ENCODE assay signal across 1 fruit fly cellular context in the genomic region with DNA sequence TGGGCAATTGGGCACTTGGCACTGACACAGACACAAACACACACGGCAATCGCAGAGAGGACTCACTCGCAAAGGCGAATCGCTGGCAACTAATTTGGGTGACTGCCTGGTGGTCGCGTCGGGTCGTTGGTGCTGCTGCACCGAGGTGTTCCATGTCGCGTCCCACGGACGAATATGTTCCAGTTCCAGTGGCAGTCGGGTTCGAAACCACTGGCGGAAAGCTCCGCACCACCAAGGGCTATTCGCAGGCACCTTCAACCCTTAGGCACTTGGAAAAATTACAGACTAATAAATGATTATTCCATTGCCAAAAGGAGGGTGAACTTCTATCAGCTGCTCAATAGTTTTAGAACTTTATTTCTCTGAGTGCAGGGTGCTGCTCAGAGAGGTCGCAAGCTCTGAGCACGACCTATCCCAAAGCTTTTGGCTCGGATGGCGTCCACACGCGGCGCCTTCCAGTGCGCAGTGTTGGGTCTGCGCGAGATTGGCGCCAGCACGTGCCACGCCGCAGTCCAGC.
A peak's percentile ranks its signal among the peaks of the same experiment; 100 is the strongest.
TF ChIP-seq lines count a peak whose summit lies in the region.

A gene (minus strand): TSS at position 51 of the 517 bp plus-strand sequence.

TF ChIP-seq in whole organism, embryonic, 481 proteins besides CTCF, POLR2A, EP300 and RAD21 (continued from another document and continues in another):
- TF ChIP-seq inv (GFP tag; IDR thresholded peaks at IDR 0.05; lab: Robert Waterston, UW; ENCODE audit: partially characterized antibody) (no peak), HLH3B (GFP tag; IDR thresholded peaks at IDR 0.05; lab: Robert Waterston, UW) (peak; percentile 56), ash1 (GFP tag; optimal IDR thresholded peaks at IDR 0.05; lab: Kevin White, UChicago) (no peak), Dip2 (GFP tag; IDR thresholded peaks at IDR 0.05; lab: Robert Waterston, UW) (no peak), row (GFP tag; IDR thresholded peaks at IDR 0.05; lab: Robert Waterston, UW) (peak; percentile 85), CG30020 (tag; optimal IDR thresholded peaks at IDR 0.05; lab: Kevin White, UChicago) (no peak), CG12219 (GFP tag; optimal IDR thresholded peaks at IDR 0.05; lab: Kevin White, UChicago) (peak; percentile 12), jumu (GFP tag; optimal IDR thresholded peaks at IDR 0.05; lab: Kevin White, UChicago) (peak; percentile 29), onecut (GFP tag; IDR thresholded peaks at IDR 0.05; lab: Robert Waterston, UW) (peak; percentile 47), pum (GFP tag; optimal IDR thresholded peaks at IDR 0.05; lab: Kevin White, UChicago) (no peak), D (optimal IDR thresholded peaks at IDR 0.05; lab: Kevin White, UChicago) (no peak), D (GFP tag; optimal IDR thresholded peaks at IDR 0.05; lab: Kevin White, UChicago) (no peak), Neu2 (GFP tag; optimal IDR thresholded peaks at IDR 0.05; lab: Kevin White, UChicago; ENCODE audit: borderline replicate concordance) (no peak), CG13775 (GFP tag; optimal IDR thresholded peaks at IDR 0.05; lab: Kevin White, UChicago) (no peak), Sry-δ (GFP tag; optimal IDR thresholded peaks at IDR 0.05; lab: Kevin White, UChicago) (no peak), GATAe (GFP tag; conservative IDR thresholded peaks at IDR 0.05; lab: Robert Waterston, UW) (no peak), C15 (GFP tag; IDR thresholded peaks at IDR 0.05; lab: Robert Waterston, UW) (no peak), CG10274 (GFP tag; optimal IDR thresholded peaks at IDR 0.05; lab: Kevin White, UChicago) (no peak), B-H2 (GFP tag; optimal IDR thresholded peaks at IDR 0.05; lab: Kevin White, UChicago) (peak; percentile 68), CG13424 (tag; optimal IDR thresholded peaks at IDR 0.05; lab: Kevin White, UChicago) (peak; percentile 45), Fer1 (GFP tag; optimal IDR thresholded peaks at IDR 0.05; lab: Kevin White, UChicago) (peak; percentile 83), Dad (GFP tag; optimal IDR thresholded peaks at IDR 0.05; lab: Kevin White, UChicago) (peak; percentile 21), Stat92E (GFP tag; optimal IDR thresholded peaks at IDR 0.05; lab: Kevin White, UChicago) (no peak), pan (optimal IDR thresholded peaks at IDR 0.05; lab: Kevin White, UChicago) (no peak), pan (GFP tag; optimal IDR thresholded peaks at IDR 0.05 in 1 of 2, IDR thresholded peaks at IDR 0.05 in 1 of 2) (peak in 1 of 2 experiments; percentile 51), Lim3 (GFP tag; IDR thresholded peaks at IDR 0.05; lab: Robert Waterston, UW) (no peak), Ets97D (GFP tag; optimal IDR thresholded peaks at IDR 0.05; lab: Kevin White, UChicago) (no peak), CG12769 (tag; optimal IDR thresholded peaks at IDR 0.05; lab: Kevin White, UChicago) (peak; percentile 78), CG9797 (GFP tag; optimal IDR thresholded peaks at IDR 0.05; lab: Kevin White, UChicago) (no peak), CG4328 (GFP tag; optimal IDR thresholded peaks at IDR 0.05; lab: Kevin White, UChicago) (no peak), CG15073 (GFP tag; optimal IDR thresholded peaks at IDR 0.05; lab: Kevin White, UChicago) (no peak), CG16863 (GFP tag; optimal IDR thresholded peaks at IDR 0.05; lab: Kevin White, UChicago) (no peak), Bgb (GFP tag; IDR thresholded peaks at IDR 0.05; lab: Robert Waterston, UW; ENCODE audit: partially characterized antibody) (no peak), klu (GFP tag; IDR thresholded peaks at IDR 0.05; lab: Robert Waterston, UW) (no peak), luna (GFP tag; optimal IDR thresholded peaks at IDR 0.05; lab: Kevin White, UChicago) (no peak), CG1792 (GFP tag; optimal IDR thresholded peaks at IDR 0.05; lab: Kevin White, UChicago) (no peak), CG12071 (GFP tag; optimal IDR thresholded peaks at IDR 0.05; lab: Kevin White, UChicago) (peak; percentile 14), Ptx1 (GFP tag; IDR thresholded peaks at IDR 0.05; lab: Robert Waterston, UW) (peak; percentile 37), Dbx (GFP tag; IDR thresholded peaks at IDR 0.05; lab: Robert Waterston, UW) (peak; percentile 76), sc (optimal IDR thresholded peaks at IDR 0.05; lab: Kevin White, UChicago) (no peak), sc (GFP tag; optimal IDR thresholded peaks at IDR 0.05; lab: Kevin White, UChicago) (no peak), CG30403 (GFP tag; optimal IDR thresholded peaks at IDR 0.05; lab: Kevin White, UChicago) (peak; percentile 36), phol (tag; optimal IDR thresholded peaks at IDR 0.05; lab: Kevin White, UChicago) (no peak), bcd (GFP tag; optimal IDR thresholded peaks at IDR 0.05; lab: Kevin White, UChicago) (peak; percentile 40), Lpt (GFP tag; optimal IDR thresholded peaks at IDR 0.05; lab: Kevin White, UChicago) (no peak), Hr78 (GFP tag; optimal IDR thresholded peaks at IDR 0.05; lab: Kevin White, UChicago) (no peak), sd (tag; optimal IDR thresholded peaks at IDR 0.05; lab: Kevin White, UChicago) (no peak), zen (tag; optimal IDR thresholded peaks at IDR 0.05; lab: Kevin White, UChicago) (no peak), CG2120 (GFP tag; optimal IDR thresholded peaks at IDR 0.05; lab: Kevin White, UChicago) (peak; percentile 85), pho (GFP tag; optimal IDR thresholded peaks at IDR 0.05; lab: Kevin White, UChicago) (peak; percentile 42), grn (GFP tag; optimal IDR thresholded peaks at IDR 0.05; lab: Kevin White, UChicago) (no peak), p53 (GFP tag; optimal IDR thresholded peaks at IDR 0.05; lab: Kevin White, UChicago) (no peak), CG7928 (GFP tag; optimal IDR thresholded peaks at IDR 0.05; lab: Kevin White, UChicago) (no peak), Dip3 (GFP tag; optimal IDR thresholded peaks at IDR 0.05; lab: Kevin White, UChicago) (peak; percentile 10), Six4 (GFP tag; optimal IDR thresholded peaks at IDR 0.05; lab: Kevin White, UChicago) (no peak), seq (GFP tag; IDR thresholded peaks at IDR 0.05; lab: Robert Waterston, UW) (no peak; the same call in 1 of the 2 replicates), CG8290 (GFP tag; optimal IDR thresholded peaks at IDR 0.05; lab: Kevin White, UChicago) (no peak), CG8290 (tag; optimal IDR thresholded peaks at IDR 0.05; lab: Kevin White, UChicago) (peak in 1 of 2 experiments; percentile 86), CG1233 (GFP tag; optimal IDR thresholded peaks at IDR 0.05; lab: Kevin White, UChicago) (no peak), CG12104 (GFP tag; optimal IDR thresholded peaks at IDR 0.05; lab: Kevin White, UChicago) (no peak), ato (GFP tag; IDR thresholded peaks at IDR 0.05; lab: Robert Waterston, UW; ENCODE audit: partially characterized antibody) (no peak), gfzf (GFP tag; optimal IDR thresholded peaks at IDR 0.05; lab: Kevin White, UChicago) (no peak), CG10959 (GFP tag; IDR thresholded peaks at IDR 0.05; lab: Robert Waterston, UW) (no peak), zfh1 (GFP tag; IDR thresholded peaks at IDR 0.05; lab: Robert Waterston, UW) (peak; percentile 50; the same call in 1 of the 3 replicates), CG17912 (GFP tag; optimal IDR thresholded peaks at IDR 0.05; lab: Kevin White, UChicago) (no peak), crp (GFP tag; optimal IDR thresholded peaks at IDR 0.05; lab: Kevin White, UChicago) (peak in 1 of 2 experiments; percentile 18), CG8765 (GFP tag; IDR thresholded peaks at IDR 0.05; lab: Robert Waterston, UW) (no peak; the same call in 1 of the 2 replicates), Doc2 (GFP tag; IDR thresholded peaks at IDR 0.05; lab: Robert Waterston, UW) (no peak), CG10979 (tag; optimal IDR thresholded peaks at IDR 0.05; lab: Kevin White, UChicago) (no peak), hkb (optimal IDR thresholded peaks at IDR 0.05; lab: Kevin White, UChicago) (no peak), hkb (GFP tag; IDR thresholded peaks at IDR 0.05; lab: Robert Waterston, UW) (no peak; the same call in 1 of the 2 replicates), CG6689 (GFP tag; IDR thresholded peaks at IDR 0.05; lab: Robert Waterston, UW) (peak; percentile 26; the same call in 1 of the 2 replicates), bsh (GFP tag; optimal IDR thresholded peaks at IDR 0.05; lab: Kevin White, UChicago) (no peak), unpg (GFP tag; optimal IDR thresholded peaks at IDR 0.05; lab: Kevin White, UChicago) (peak; percentile 4), CG8359 (GFP tag; optimal IDR thresholded peaks at IDR 0.05; lab: Kevin White, UChicago; ENCODE audit: borderline replicate concordance) (no peak), CG7839 (tag; optimal IDR thresholded peaks at IDR 0.05; lab: Kevin White, UChicago) (peak; percentile 47), Mrtf (GFP tag; IDR thresholded peaks at IDR 0.05; lab: Robert Waterston, UW) (no peak), CG13624 (GFP tag; optimal IDR thresholded peaks at IDR 0.05; lab: Kevin White, UChicago) (peak; percentile 49), ab (GFP tag; optimal IDR thresholded peaks at IDR 0.05; lab: Kevin White, UChicago) (peak; percentile 64), shn (GFP tag; optimal IDR thresholded peaks at IDR 0.05; lab: Kevin White, UChicago) (peak; percentile 8), abd-A (tag; optimal IDR thresholded peaks at IDR 0.05; lab: Kevin White, UChicago) (peak; percentile 49), CG15696 (tag; optimal IDR thresholded peaks at IDR 0.05; lab: Kevin White, UChicago) (no peak), kah (GFP tag; optimal IDR thresholded peaks at IDR 0.05; lab: Kevin White, UChicago) (no peak), CG14441 (GFP tag; IDR thresholded peaks at IDR 0.05; lab: Robert Waterston, UW) (peak; percentile 61), bigmax (GFP tag; optimal IDR thresholded peaks at IDR 0.05; lab: Kevin White, UChicago) (no peak), Sry-β (GFP tag; optimal IDR thresholded peaks at IDR 0.05; lab: Kevin White, UChicago) (no peak), Nf-YB (GFP tag; optimal IDR thresholded peaks at IDR 0.05; lab: Kevin White, UChicago) (no peak), tin (GFP tag; optimal IDR thresholded peaks at IDR 0.05; lab: Kevin White, UChicago) (peak; percentile 17), hth (optimal IDR thresholded peaks at IDR 0.05; lab: Kevin White, UChicago) (no peak), CG2889 (GFP tag; IDR thresholded peaks at IDR 0.05; lab: Robert Waterston, UW) (0 out of 3 replicates have a peak, but pooled peaks have one; percentile 10), tio (GFP tag; optimal IDR thresholded peaks at IDR 0.05; lab: Kevin White, UChicago) (no peak), Meics (GFP tag; optimal IDR thresholded peaks at IDR 0.05; lab: Kevin White, UChicago) (peak; percentile 75), sima (GFP tag; optimal IDR thresholded peaks at IDR 0.05; lab: Kevin White, UChicago) (no peak), danr (GFP tag; IDR thresholded peaks at IDR 0.05; lab: Robert Waterston, UW) (no peak), CG11085 (GFP tag; IDR thresholded peaks at IDR 0.05; lab: Robert Waterston, UW) (peak; percentile 43; the same call in 1 of the 2 replicates), CG10321 (GFP tag; IDR thresholded peaks at IDR 0.05; lab: Robert Waterston, UW) (no peak), CG14667 (GFP tag; IDR thresholded peaks at IDR 0.05; lab: Robert Waterston, UW) (no peak), Camta (GFP tag; optimal IDR thresholded peaks at IDR 0.05; lab: Kevin White, UChicago) (no peak), CG31365 (tag; optimal IDR thresholded peaks at IDR 0.05; lab: Kevin White, UChicago) (no peak), stwl (tag; optimal IDR thresholded peaks at IDR 0.05; lab: Kevin White, UChicago) (no peak), CG18262 (tag; optimal IDR thresholded peaks at IDR 0.05; lab: Kevin White, UChicago) (no peak), Sox100B (GFP tag; optimal IDR thresholded peaks at IDR 0.05; lab: Kevin White, UChicago) (no peak), CG30431 (GFP tag; optimal IDR thresholded peaks at IDR 0.05; lab: Kevin White, UChicago) (no peak), CG12299 (tag; optimal IDR thresholded peaks at IDR 0.05; lab: Kevin White, UChicago) (no peak), Sox102F (GFP tag; optimal IDR thresholded peaks at IDR 0.05; lab: Kevin White, UChicago) (peak; percentile 19), tgo (GFP tag; IDR thresholded peaks at IDR 0.05; lab: Robert Waterston, UW) (0 out of 3 replicates have a peak, but pooled peaks have one; percentile 25), CG12155 (GFP tag; optimal IDR thresholded peaks at IDR 0.05; lab: Kevin White, UChicago) (no peak), CG43689 (GFP tag; IDR thresholded peaks at IDR 0.05; lab: Robert Waterston, UW) (no peak), CG14965 (GFP tag; optimal IDR thresholded peaks at IDR 0.05; lab: Kevin White, UChicago; ENCODE audit: borderline replicate concordance) (no peak), sr (GFP tag; IDR thresholded peaks at IDR 0.05; lab: Robert Waterston, UW) (no peak), Spps (tag; optimal IDR thresholded peaks at IDR 0.05; lab: Kevin White, UChicago) (no peak), sna (GFP tag; IDR thresholded peaks at IDR 0.05; lab: Robert Waterston, UW; ENCODE audit: partially characterized antibody) (no peak), psq (GFP tag; optimal IDR thresholded peaks at IDR 0.05; lab: Kevin White, UChicago) (no peak), ci (GFP tag; IDR thresholded peaks at IDR 0.05; lab: Robert Waterston, UW) (peak; percentile 34; the same call in 1 of the 3 replicates), rib (GFP tag; IDR thresholded peaks at IDR 0.05; lab: Robert Waterston, UW) (no peak), CG9932 (GFP tag; IDR thresholded peaks at IDR 0.05; lab: Robert Waterston, UW) (peak; percentile 77), hbn (GFP tag; IDR thresholded peaks at IDR 0.05; lab: Robert Waterston, UW; ENCODE audit: partially characterized antibody) (no peak), CG6683 (GFP tag; optimal IDR thresholded peaks at IDR 0.05; lab: Kevin White, UChicago) (peak; percentile 55), CG4617 (GFP tag; optimal IDR thresholded peaks at IDR 0.05; lab: Kevin White, UChicago; ENCODE audit: borderline replicate concordance) (no peak), vnd (GFP tag; IDR thresholded peaks at IDR 0.05; lab: Robert Waterston, UW; ENCODE audit: partially characterized antibody) (no peak), CG32772 (GFP tag; IDR thresholded peaks at IDR 0.05; lab: Robert Waterston, UW) (peak; percentile 37; the same call in 1 of the 2 replicates), usp (GFP tag; optimal IDR thresholded peaks at IDR 0.05; lab: Kevin White, UChicago) (no peak), BEAF-32 (GFP tag; optimal IDR thresholded peaks at IDR 0.05; lab: Kevin White, UChicago) (no peak), fd102C (GFP tag; optimal IDR thresholded peaks at IDR 0.05; lab: Kevin White, UChicago) (no peak), Bteb2 (GFP tag; optimal IDR thresholded peaks at IDR 0.05; lab: Kevin White, UChicago) (no peak), ken (GFP tag; IDR thresholded peaks at IDR 0.05; lab: Robert Waterston, UW) (0 out of 3 replicates have a peak, but pooled peaks have one; percentile 28), run (tag; optimal IDR thresholded peaks at IDR 0.05; lab: Kevin White, UChicago) (no peak)
